Fruit fly (Drosophila melanogaster): Measurements from ENCODE around the gene GILT1.
A peak's percentile ranks its signal among the peaks of the same experiment; 100 is the strongest.

The GILT1 gene

dm6 chr3R:13400902-13401721, 550 bp downstream of the GILT1 start (continued):
- TF ChIP-seq CG10147 (GFP tag; optimal IDR thresholded peaks at IDR 0.05) = peak; percentile 80
- TF ChIP-seq CG11247 (GFP tag; IDR thresholded peaks at IDR 0.05) = peak; percentile 60
- peak; percentile 76 for TF ChIP-seq nau (GFP tag; optimal IDR thresholded peaks at IDR 0.05)
- TF ChIP-seq CG32772 (GFP tag; IDR thresholded peaks at IDR 0.05) = peak; percentile 83
- TF ChIP-seq CG9797 (GFP tag; optimal IDR thresholded peaks at IDR 0.05) = no peak
- TF ChIP-seq CG18262 (tag; optimal IDR thresholded peaks at IDR 0.05) = peak; percentile 95
- peak; percentile 43 for TF ChIP-seq Jarid2 (GFP tag; optimal IDR thresholded peaks at IDR 0.05)
- TF ChIP-seq CG7357 (GFP tag; IDR thresholded peaks at IDR 0.05) = peak; percentile 72; the same call in 2 of the 3 replicates
- TF ChIP-seq sim (GFP tag; IDR thresholded peaks at IDR 0.05) = peak; percentile 79
- TF ChIP-seq hkb (optimal IDR thresholded peaks at IDR 0.05) = no peak
- TF ChIP-seq hkb (GFP tag; IDR thresholded peaks at IDR 0.05) = peak; percentile 89
- peak; percentile 6 for TF ChIP-seq stwl (tag; optimal IDR thresholded peaks at IDR 0.05)
- TF ChIP-seq knrl (GFP tag; IDR thresholded peaks at IDR 0.05; ENCODE audit: partially characterized antibody) = no peak
- TF ChIP-seq Adf1 (GFP tag; IDR thresholded peaks at IDR 0.05) = 0 out of 2 replicates have a peak, but pooled peaks have one; percentile 45
- TF ChIP-seq zf30C (GFP tag; optimal IDR thresholded peaks at IDR 0.05) = peak; percentile 90
- TF ChIP-seq CG1792 (GFP tag; optimal IDR thresholded peaks at IDR 0.05) = peak; percentile 79
- TF ChIP-seq Dfd (GFP tag; optimal IDR thresholded peaks at IDR 0.05) = no peak
- no peak for TF ChIP-seq ash1 (GFP tag; optimal IDR thresholded peaks at IDR 0.05)
- TF ChIP-seq Ada2b (GFP tag; IDR thresholded peaks at IDR 0.05) = peak; percentile 75
- TF ChIP-seq CG15011 (GFP tag; optimal IDR thresholded peaks at IDR 0.05) = peak; percentile 77
- peak; percentile 84 for TF ChIP-seq Dad (GFP tag; optimal IDR thresholded peaks at IDR 0.05)
- 0 out of 2 replicates have a peak, but pooled peaks have one; percentile 42 for TF ChIP-seq CG4360 (GFP tag; IDR thresholded peaks at IDR 0.05)
- TF ChIP-seq CG12942 (GFP tag; optimal IDR thresholded peaks at IDR 0.05) = peak; percentile 84
- peak; percentile 93 for TF ChIP-seq CG10979 (tag; optimal IDR thresholded peaks at IDR 0.05)
- peak; percentile 56; the same call in 1 of the 2 replicates for TF ChIP-seq CG10321 (GFP tag; IDR thresholded peaks at IDR 0.05)
- peak; percentile 57 for TF ChIP-seq sima (GFP tag; optimal IDR thresholded peaks at IDR 0.05)
- no peak for TF ChIP-seq HLHmδ (GFP tag; optimal IDR thresholded peaks at IDR 0.05)
- peak; percentile 78 for TF ChIP-seq CG4730 (GFP tag; IDR thresholded peaks at IDR 0.05)
- peak; percentile 77 for TF ChIP-seq cato (GFP tag; optimal IDR thresholded peaks at IDR 0.05; ENCODE audit: borderline replicate concordance)
- TF ChIP-seq Neu2 (GFP tag; optimal IDR thresholded peaks at IDR 0.05; ENCODE audit: borderline replicate concordance) = peak; percentile 9
- TF ChIP-seq CG5953 (GFP tag; IDR thresholded peaks at IDR 0.05) = peak; percentile 70
- 0 out of 2 replicates have a peak, but pooled peaks have one; percentile 14 for TF ChIP-seq Nf-YA (GFP tag; IDR thresholded peaks at IDR 0.05)
- peak; percentile 53 for TF ChIP-seq onecut (GFP tag; IDR thresholded peaks at IDR 0.05)
- peak; percentile 82 for TF ChIP-seq slbo (GFP tag; IDR thresholded peaks at IDR 0.05)
- peak; percentile 77 for TF ChIP-seq slou (GFP tag; optimal IDR thresholded peaks at IDR 0.05)
- TF ChIP-seq Side (GFP tag; optimal IDR thresholded peaks at IDR 0.05) = peak; percentile 86
- TF ChIP-seq Hr3 (GFP tag; optimal IDR thresholded peaks at IDR 0.05) = peak; percentile 88
- no peak for TF ChIP-seq tll (GFP tag; optimal IDR thresholded peaks at IDR 0.05)
- peak; percentile 84 for TF ChIP-seq D19A (tag; optimal IDR thresholded peaks at IDR 0.05)
- peak; percentile 85 for TF ChIP-seq CG2199 (GFP tag; IDR thresholded peaks at IDR 0.05)
- no peak for TF ChIP-seq gfzf (GFP tag; optimal IDR thresholded peaks at IDR 0.05)
- no peak for TF ChIP-seq nerfin-2 (GFP tag; IDR thresholded peaks at IDR 0.05; ENCODE audit: partially characterized antibody)
- peak; percentile 73 for TF ChIP-seq B-H1 (GFP tag; IDR thresholded peaks at IDR 0.05)
- TF ChIP-seq Hmx (GFP tag; optimal IDR thresholded peaks at IDR 0.05) = peak; percentile 32
- TF ChIP-seq CG42726 (GFP tag; IDR thresholded peaks at IDR 0.05; ENCODE audit: partially characterized antibody) = no peak
- TF ChIP-seq Hr51 (GFP tag; optimal IDR thresholded peaks at IDR 0.05) = peak; percentile 86 to 93
- peak; percentile 76 for TF ChIP-seq CG10431 (GFP tag; optimal IDR thresholded peaks at IDR 0.05)
- TF ChIP-seq PHDP (tag; optimal IDR thresholded peaks at IDR 0.05) = peak; percentile 91
